Fruit fly (Drosophila melanogaster): Measurements from ENCODE around the gene aus.
A peak's percentile ranks its signal among the peaks of the same experiment; 100 is the strongest.

aus gene

DNA sequence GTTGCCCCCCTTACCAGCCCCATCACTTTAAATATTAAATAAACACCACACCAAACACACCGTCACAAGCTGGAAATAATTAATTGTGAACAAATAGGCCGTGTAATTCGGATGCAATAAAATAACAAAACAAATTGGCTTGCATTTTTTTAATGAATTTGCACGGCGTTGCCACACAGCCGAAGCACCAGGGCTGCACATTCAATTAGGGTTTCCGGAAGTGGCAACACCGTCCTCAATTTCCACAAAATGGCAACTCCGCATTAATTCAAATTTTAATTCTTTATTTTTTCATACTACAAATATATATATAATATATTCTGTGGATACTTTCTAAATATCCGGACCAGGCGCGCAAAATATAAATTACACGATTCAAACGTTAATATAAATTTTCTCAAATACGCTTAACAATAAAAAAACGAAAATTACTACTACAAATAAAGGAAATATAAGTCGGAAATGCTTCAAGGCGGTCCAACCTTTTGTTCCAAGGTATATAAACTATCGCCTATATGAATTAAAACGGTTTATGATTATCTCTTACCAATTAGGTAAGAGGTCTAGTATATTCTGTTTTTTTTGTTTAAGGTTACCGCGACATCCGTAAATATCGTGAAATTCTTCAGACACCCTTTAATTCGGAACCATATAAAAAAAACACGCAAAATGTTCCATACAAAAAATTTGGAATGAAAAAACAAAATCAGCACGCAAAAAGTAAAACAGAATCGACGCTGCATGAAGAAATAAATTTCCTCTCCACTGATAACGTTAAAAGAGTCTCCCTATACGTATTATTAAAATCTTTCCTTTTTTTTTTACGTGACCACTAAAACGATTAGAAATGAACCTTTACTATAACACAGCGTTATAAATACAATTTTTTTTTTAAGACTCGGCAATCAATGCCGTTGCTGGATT is 24.3 kb upstream of the aus start (continued):
- TF ChIP-seq dmrt11E (tag; optimal IDR thresholded peaks at IDR 0.05) (no peak), Pdp1 (GFP tag; optimal IDR thresholded peaks at IDR 0.05) (peak in 1 of 2 experiments; percentile 18), ara (GFP tag; IDR thresholded peaks at IDR 0.05) (0 out of 2 replicates have a peak, but pooled peaks have one; percentile 27), scrt (GFP tag; optimal IDR thresholded peaks at IDR 0.05) (no peak), CG12299 (tag; optimal IDR thresholded peaks at IDR 0.05) (peak; percentile 21), CG4617 (GFP tag; optimal IDR thresholded peaks at IDR 0.05; ENCODE audit: borderline replicate concordance) (peak; percentile 83), lab (GFP tag; optimal IDR thresholded peaks at IDR 0.05) (no peak), CG34422 (GFP tag; IDR thresholded peaks at IDR 0.05) (0 out of 3 replicates have a peak, but pooled peaks have one; percentile 39), CG6683 (GFP tag; optimal IDR thresholded peaks at IDR 0.05) (no peak), az2 (GFP tag; optimal IDR thresholded peaks at IDR 0.05) (peak; percentile 5), Rfx (GFP tag; IDR thresholded peaks at IDR 0.05) (peak; percentile 74; the same call in 1 of the 2 replicates), dpn (GFP tag; optimal IDR thresholded peaks at IDR 0.05) (peak in 1 of 2 experiments; percentile 1), CG11456 (GFP tag; IDR thresholded peaks at IDR 0.05) (peak; percentile 71), Gsc (GFP tag; IDR thresholded peaks at IDR 0.05) (no peak), CG11247 (GFP tag; IDR thresholded peaks at IDR 0.05) (peak; percentile 59; the same call in 1 of the 2 replicates), CG6791 (GFP tag; IDR thresholded peaks at IDR 0.05; ENCODE audit: partially characterized antibody) (peak; percentile 50; the same call in 1 of the 3 replicates), Bgb (GFP tag; IDR thresholded peaks at IDR 0.05; ENCODE audit: partially characterized antibody) (peak; percentile 28; the same call in 1 of the 2 replicates), pan (optimal IDR thresholded peaks at IDR 0.05) (no peak), pan (GFP tag; optimal IDR thresholded peaks at IDR 0.05 in 1 of 2, IDR thresholded peaks at IDR 0.05 in 1 of 2) (peak in 1 of 2 experiments; percentile 48), cg (GFP tag; optimal IDR thresholded peaks at IDR 0.05) (no peak), Deaf1 (tag; optimal IDR thresholded peaks at IDR 0.05) (no peak), D (optimal IDR thresholded peaks at IDR 0.05) (no peak), D (GFP tag; optimal IDR thresholded peaks at IDR 0.05) (no peak), gt (GFP tag; IDR thresholded peaks at IDR 0.05) (no peak), BEAF-32 (GFP tag; optimal IDR thresholded peaks at IDR 0.05) (peak; percentile 48), Mrtf (GFP tag; IDR thresholded peaks at IDR 0.05) (no peak), CG1603 (tag; optimal IDR thresholded peaks at IDR 0.05) (peak; percentile 79), CG16815 (GFP tag; optimal IDR thresholded peaks at IDR 0.05) (no peak), CG4707 (GFP tag; optimal IDR thresholded peaks at IDR 0.05) (no peak), CG8281 (tag; optimal IDR thresholded peaks at IDR 0.05) (no peak), ato (GFP tag; IDR thresholded peaks at IDR 0.05; ENCODE audit: partially characterized antibody) (peak; percentile 51; the same call in 1 of the 2 replicates), CG30020 (tag; optimal IDR thresholded peaks at IDR 0.05) (peak; percentile 59), CG34376 (GFP tag; optimal IDR thresholded peaks at IDR 0.05) (peak; percentile 64), crp (GFP tag; optimal IDR thresholded peaks at IDR 0.05) (no peak), CG11560 (tag; IDR thresholded peaks at IDR 0.05) (no peak), CG4404 (GFP tag; IDR thresholded peaks at IDR 0.05) (no peak), fru (optimal IDR thresholded peaks at IDR 0.05) (no peak), onecut (GFP tag; IDR thresholded peaks at IDR 0.05) (peak; percentile 66; the same call in 1 of the 2 replicates), nerfin-2 (GFP tag; IDR thresholded peaks at IDR 0.05; ENCODE audit: partially characterized antibody) (no peak), CG17186 (GFP tag; optimal IDR thresholded peaks at IDR 0.05) (peak; percentile 35), CG5180 (GFP tag; optimal IDR thresholded peaks at IDR 0.05) (no peak), CG13775 (GFP tag; optimal IDR thresholded peaks at IDR 0.05) (peak; percentile 36), MESR4 (GFP tag; optimal IDR thresholded peaks at IDR 0.05) (peak; percentile 52), Blimp-1 (GFP tag; optimal IDR thresholded peaks at IDR 0.05) (no peak), Fer2 (tag; optimal IDR thresholded peaks at IDR 0.05) (peak; percentile 40), HLHmδ (GFP tag; optimal IDR thresholded peaks at IDR 0.05) (no peak), CG3726 (GFP tag; IDR thresholded peaks at IDR 0.05) (no peak)

Data from whole organism, embryonic.